Worm (Caenorhabditis elegans) whole organism, L1 larva: Measurements from ENCODE around the gene cdk-4.

Experiments
- C04F5.9 ChIP-seq: sonication (generic microtip); optimal IDR thresholded peaks from 2 replicates; lab custom pipeline; 2016; ENCODE audit warnings: missing genetic modification characterization, missing compliant biosample characterization
- C16A3.4 ChIP-seq: fragments of 150-350 bp; optimal IDR thresholded peaks from 2 replicates; lab custom pipeline; 2014; ENCODE audit warnings: missing biosample characterization, missing genetic modification characterization
- F16B12.6 ChIP-seq: fragments of 150-350 bp; optimal IDR thresholded peaks from 2 replicates; lab custom pipeline; 2014; ENCODE audit warnings: missing biosample characterization, missing genetic modification characterization
- alr-1 ChIP-seq: fragments of 200-800 bp; sonication (Bioruptor generic); optimal IDR thresholded peaks from 2 replicates; lab custom pipeline; 2018; ENCODE audit warnings: borderline replicate concordance, mild to moderate bottlenecking, missing genetic modification characterization, missing compliant biosample characterization
- aly-2 ChIP-seq: fragments of 150-350 bp; optimal IDR thresholded peaks from 2 replicates; lab custom pipeline; 2014; ENCODE audit warnings: missing biosample characterization, missing genetic modification characterization
- blmp-1 ChIP-seq: fragments of 150-350 bp; optimal IDR thresholded peaks from 2 replicates; lab custom pipeline; 2014; ENCODE audit warnings: missing biosample characterization, missing genetic modification characterization
- ceh-63 ChIP-seq: fragments of 200-800 bp; sonication (Bioruptor generic); optimal IDR thresholded peaks from 2 replicates; lab custom pipeline; 2018; ENCODE audit warnings: mild to moderate bottlenecking, missing genetic modification characterization, missing compliant biosample characterization
- ceh-8 ChIP-seq: fragments of 200-800 bp; sonication (Bioruptor generic); optimal IDR thresholded peaks from 2 replicates; lab custom pipeline; 2018; ENCODE audit warnings: mild to moderate bottlenecking, missing genetic modification characterization, moderate library complexity, missing compliant biosample characterization
- ceh-88 ChIP-seq: fragments of 200-800 bp; sonication (Bioruptor generic); IDR thresholded peaks from 2 replicates; pipeline ENCODE4 v1.3.6; 2022; ENCODE audit warnings: missing genetic modification characterization, missing compliant biosample characterization
- dpl-1 ChIP-seq, 3 experiments: fragments of 150-350 bp in 2 of 3; sonication (generic microtip) in 1 of 3; optimal IDR thresholded peaks; 2 replicates each; lab custom pipeline; 2014 to 2017; ENCODE audit warnings: missing biosample characterization in 3 of 3, missing genetic modification characterization in 3 of 3, missing genetic modification reagents in 3 of 3
- dsc-1 ChIP-seq: sonication (generic microtip); optimal IDR thresholded peaks from 2 replicates; lab custom pipeline; 2016; ENCODE audit warnings: mild to moderate bottlenecking, missing genetic modification characterization, missing compliant biosample characterization
- efl-3 ChIP-seq: fragments of 200-800 bp; sonication (Bioruptor generic); optimal IDR thresholded peaks from 2 replicates; lab custom pipeline; 2018; ENCODE audit warnings: mild to moderate bottlenecking, missing genetic modification characterization, missing compliant biosample characterization
- egl-13 ChIP-seq: sonication (generic microtip); optimal IDR thresholded peaks from 2 replicates; lab custom pipeline; 2016; ENCODE audit warnings: missing genotype, missing genetic modification reagents, missing genetic modification characterization, missing compliant biosample characterization
- fkh-4 ChIP-seq: sonication (generic microtip); optimal IDR thresholded peaks from 2 replicates; lab custom pipeline; 2016; ENCODE audit warnings: missing compliant biosample characterization, missing genetic modification characterization, borderline replicate concordance
- fos-1 ChIP-seq: fragments of 150-350 bp; optimal IDR thresholded peaks from 2 replicates; lab custom pipeline; 2014; ENCODE audit warnings: missing biosample characterization, missing genetic modification characterization
- grh-1 ChIP-seq: fragments of 200-800 bp; sonication (Bioruptor generic); IDR thresholded peaks from 2 replicates; pipeline ENCODE4 v1.3.6; 2022; ENCODE audit warnings: missing genetic modification reagents, missing genetic modification characterization, missing compliant biosample characterization
- hlh-4 ChIP-seq: sonication (generic microtip); optimal IDR thresholded peaks from 2 replicates; lab custom pipeline; 2016; ENCODE audit warnings: mild to moderate bottlenecking, missing genetic modification characterization, missing compliant biosample characterization
- jun-1 ChIP-seq: fragments of 150-350 bp; optimal IDR thresholded peaks from 2 replicates; lab custom pipeline; 2014; ENCODE audit warnings: missing biosample characterization, missing genetic modification reagents, missing genetic modification characterization
- lin-13 ChIP-seq: fragments of 150-350 bp; optimal IDR thresholded peaks from 2 replicates; lab custom pipeline; 2014; ENCODE audit warnings: missing biosample characterization, missing genetic modification reagents, missing genetic modification characterization
- lin-14 ChIP-seq: fragments of 200-800 bp; sonication (Bioruptor generic); optimal IDR thresholded peaks from 2 replicates; lab custom pipeline; 2018; ENCODE audit warnings: mild to moderate bottlenecking, missing genetic modification characterization, moderate library complexity, missing compliant biosample characterization
- lin-35 ChIP-seq, 2 experiments: fragments of 150-350 bp; optimal IDR thresholded peaks; 2 replicates each; lab custom pipeline; 2014; ENCODE audit warnings: missing biosample characterization in 2 of 2, missing genetic modification characterization in 2 of 2, missing genetic modification reagents in 2 of 2
- lin-39 ChIP-seq: fragments of 150-350 bp; optimal IDR thresholded peaks from 2 replicates; lab custom pipeline; 2014; ENCODE audit warnings: missing biosample characterization, missing genetic modification reagents, missing genetic modification characterization
- lir-3 ChIP-seq: sonication (generic microtip); optimal IDR thresholded peaks from 2 replicates; lab custom pipeline; 2016; ENCODE audit warnings: mild to moderate bottlenecking, missing genetic modification characterization, moderate library complexity, missing compliant biosample characterization; ENCODE audit not compliant: poor library complexity
- mab-9 ChIP-seq: fragments of 200-800 bp; sonication (Bioruptor generic); IDR thresholded peaks from 2 replicates; pipeline ENCODE4 v1.3.6; 2022; ENCODE audit warnings: missing genetic modification reagents, missing genetic modification characterization, missing compliant biosample characterization
- mdl-1 ChIP-seq, 2 experiments: fragments of 150-350 bp; optimal IDR thresholded peaks; 2 replicates each; lab custom pipeline; 2014 to 2017; ENCODE audit warnings: missing biosample characterization in 2 of 2, missing genetic modification characterization in 2 of 2, inconsistent platforms in 1 of 2
- mep-1 ChIP-seq: fragments of 150-350 bp; optimal IDR thresholded peaks from 2 replicates; lab custom pipeline; 2014; ENCODE audit warnings: missing biosample characterization, missing genetic modification characterization
- nhr-11 ChIP-seq: fragments of 150-350 bp; optimal IDR thresholded peaks from 2 replicates; lab custom pipeline; 2014; ENCODE audit warnings: missing biosample characterization, missing genetic modification characterization
- nhr-19 ChIP-seq: fragments of 200-800 bp; sonication (Bioruptor generic); conservative IDR thresholded peaks from 2 replicates; pipeline ENCODE4 v1.3.6; 2022; ENCODE audit warnings: missing genetic modification characterization, missing compliant biosample characterization
- nhr-20 ChIP-seq: sonication (generic microtip); optimal IDR thresholded peaks from 2 replicates; lab custom pipeline; 2016; ENCODE audit warnings: mild to moderate bottlenecking, missing genetic modification characterization, missing compliant biosample characterization
- nhr-71 ChIP-seq: sonication (generic microtip); optimal IDR thresholded peaks from 2 replicates; lab custom pipeline; 2016; ENCODE audit warnings: mild to moderate bottlenecking, missing genetic modification characterization, moderate library complexity, missing compliant biosample characterization
- nhr-76 ChIP-seq: sonication (generic microtip); optimal IDR thresholded peaks from 2 replicates; lab custom pipeline; 2017; ENCODE audit warnings: missing biosample characterization, missing genetic modification characterization
- nhr-84 ChIP-seq: sonication (generic microtip); optimal IDR thresholded peaks from 2 replicates; lab custom pipeline; 2017; ENCODE audit warnings: missing biosample characterization, missing genetic modification characterization
- nhr-85 ChIP-seq: sonication (generic microtip); peaks from one replicate; lab custom pipeline; 2016; ENCODE audit warnings: missing genetic modification characterization, inconsistent platforms, missing compliant biosample characterization
- pag-3 ChIP-seq: sonication (generic microtip); optimal IDR thresholded peaks from 2 replicates; lab custom pipeline; 2017; ENCODE audit warnings: missing genetic modification characterization, mild to moderate bottlenecking, missing compliant biosample characterization, antibody characterized with exemption, borderline replicate concordance; ENCODE audit not compliant: insufficient read depth
- pax-3 ChIP-seq: fragments of 200-800 bp; sonication (Bioruptor generic); optimal IDR thresholded peaks from 2 replicates; lab custom pipeline; 2018; ENCODE audit warnings: mild to moderate bottlenecking, missing genetic modification characterization, moderate library complexity, missing compliant biosample characterization
- pqm-1 ChIP-seq: sonication (generic microtip); optimal IDR thresholded peaks from 3 replicates; lab custom pipeline; 2017; ENCODE audit warnings: missing biosample characterization, missing genetic modification characterization
- rnt-1 ChIP-seq: sonication (generic microtip); optimal IDR thresholded peaks from 2 replicates; lab custom pipeline; 2016; ENCODE audit warnings: mild to moderate bottlenecking, missing genetic modification characterization, moderate library complexity, missing compliant biosample characterization
- snu-23 ChIP-seq: sonication (generic microtip); optimal IDR thresholded peaks from 2 replicates; lab custom pipeline; 2016; ENCODE audit warnings: missing genetic modification characterization, missing compliant biosample characterization
- sptf-1 ChIP-seq: fragments of 150-350 bp; optimal IDR thresholded peaks from 2 replicates; lab custom pipeline; 2014; ENCODE audit warnings: missing biosample characterization, missing genetic modification characterization
- sup-37 ChIP-seq: fragments of 200-800 bp; sonication (Bioruptor generic); optimal IDR thresholded peaks from 2 replicates; lab custom pipeline; 2018; ENCODE audit warnings: mild to moderate bottlenecking, missing genetic modification characterization, missing compliant biosample characterization
- swsn-7 ChIP-seq: sonication (generic microtip); optimal IDR thresholded peaks from 2 replicates; lab custom pipeline; 2016; ENCODE audit warnings: missing genetic modification characterization, missing compliant biosample characterization
- tbx-2 ChIP-seq: sonication (generic microtip); optimal IDR thresholded peaks from 2 replicates; lab custom pipeline; 2016; ENCODE audit warnings: missing genetic modification characterization, missing compliant biosample characterization
- tlp-1 ChIP-seq: fragments of 150-350 bp; optimal IDR thresholded peaks from 2 replicates; lab custom pipeline; 2014; ENCODE audit warnings: missing biosample characterization, missing genetic modification characterization
- unc-86 ChIP-seq: sonication (generic microtip); optimal IDR thresholded peaks from 2 replicates; lab custom pipeline; 2016; ENCODE audit warnings: missing genetic modification characterization, missing compliant biosample characterization
- vab-15 ChIP-seq: sonication (generic microtip); optimal IDR thresholded peaks from 2 replicates; lab custom pipeline; 2017; ENCODE audit warnings: missing genotype, mild to moderate bottlenecking, missing genetic modification characterization, missing compliant biosample characterization
- xbp-1 ChIP-seq: sonication (generic microtip); optimal IDR thresholded peaks from 2 replicates; lab custom pipeline; 2016; ENCODE audit warnings: missing genetic modification characterization, missing compliant biosample characterization
- zag-1 ChIP-seq: fragments of 150-350 bp; optimal IDR thresholded peaks from 2 replicates; lab custom pipeline; 2014; ENCODE audit warnings: missing biosample characterization, missing genetic modification characterization
- zip-4 ChIP-seq: fragments of 200-800 bp; sonication (Bioruptor generic); optimal IDR thresholded peaks from 2 replicates; lab custom pipeline; 2018; ENCODE audit warnings: mild to moderate bottlenecking, missing genetic modification characterization, moderate library complexity, missing compliant biosample characterization
- ztf-11 ChIP-seq, 2 experiments: sonication (generic microtip); optimal IDR thresholded peaks; 2 replicates each; lab custom pipeline; 2016 to 2017; ENCODE audit warnings: missing genetic modification characterization in 2 of 2, missing biosample characterization in 1 of 2, missing compliant biosample characterization in 1 of 2
- ztf-4 ChIP-seq: fragments of 150-350 bp; optimal IDR thresholded peaks from 2 replicates; lab custom pipeline; 2014; ENCODE audit warnings: missing biosample characterization, missing genetic modification characterization

The cdk-4 gene

ce11 chrX:13514384-13514783, 4.3 kb downstream of the cdk-4 start (continued):
- TF ChIP-seq mab-9 (GFP tag; lab: Robert Waterston, UW) (peak; percentile 83), blmp-1 (tag; lab: Kevin White, UChicago) (peak; percentile 27), hlh-4 (tag; lab: Kevin White, UChicago) (no peak), aly-2 (tag; lab: Kevin White, UChicago) (peak; percentile 88), nhr-76 (no peak), zip-4 (GFP tag; lab: Kevin White, UChicago) (peak; percentile 91), nhr-71 (tag; lab: Kevin White, UChicago) (peak; percentile 93), unc-86 (tag; lab: Kevin White, UChicago) (peak; percentile 75)

ce11 chrX:13511796-13512195, 6.9 kb downstream of the cdk-4 start:
- TF ChIP-seq C16A3.4 (tag; lab: Kevin White, UChicago) = peak; percentile 68
- peak; percentile 27 to 54 for TF ChIP-seq lin-35 (GFP tag; optimal IDR thresholded peaks at IDR 0.05; lab: Kevin White, UChicago)
- TF ChIP-seq mdl-1 (tag; optimal IDR thresholded peaks at IDR 0.05; lab: Kevin White, UChicago) = peak in 1 of 2 experiments; percentile 55
- TF ChIP-seq dsc-1 (tag; lab: Kevin White, UChicago) = peak; percentile 67
- no peak for TF ChIP-seq lin-13 (GFP tag; lab: Kevin White, UChicago)
- no peak for TF ChIP-seq hlh-4 (tag; lab: Kevin White, UChicago)
- TF ChIP-seq nhr-85 (tag; lab: Kevin White, UChicago) = peak; percentile 62
- TF ChIP-seq ceh-63 = no peak
- no peak for TF ChIP-seq nhr-76
- TF ChIP-seq pqm-1 (tag; lab: Kevin White, UChicago) = no peak
- no peak for TF ChIP-seq pag-3 (tag; lab: Kevin White, UChicago)
- TF ChIP-seq grh-1 (GFP tag; lab: Robert Waterston, UW) = no peak
- peak; percentile 61 for TF ChIP-seq nhr-20 (tag; lab: Kevin White, UChicago)
- no peak for TF ChIP-seq nhr-11 (tag; lab: Kevin White, UChicago)
- TF ChIP-seq fkh-4 (tag; lab: Kevin White, UChicago) = no peak
- TF ChIP-seq lir-3 (tag; lab: Kevin White, UChicago) = peak; percentile 47
- peak; percentile 59 for TF ChIP-seq nhr-19 (GFP tag; lab: Robert Waterston, UW)
- TF ChIP-seq zip-4 (GFP tag; lab: Kevin White, UChicago) = no peak
- TF ChIP-seq efl-3 (GFP tag; lab: Kevin White, UChicago) = no peak
- TF ChIP-seq xbp-1 (tag; lab: Kevin White, UChicago) = peak; percentile 18
- TF ChIP-seq tlp-1 (tag; lab: Kevin White, UChicago) = no peak
- peak; percentile 39 for TF ChIP-seq rnt-1 (tag; lab: Kevin White, UChicago)
- TF ChIP-seq dpl-1 (GFP tag; optimal IDR thresholded peaks at IDR 0.05; lab: Kevin White, UChicago) = peak in 1 of 3 experiments; percentile 19
- peak; percentile 46 for TF ChIP-seq swsn-7 (tag; lab: Kevin White, UChicago)
- TF ChIP-seq zag-1 (tag; lab: Kevin White, UChicago) = no peak
- TF ChIP-seq fos-1 = peak; percentile 56
- TF ChIP-seq snu-23 = peak; percentile 79
- peak; percentile 50 for TF ChIP-seq mep-1 (tag; lab: Kevin White, UChicago)
- TF ChIP-seq tbx-2 (tag; lab: Kevin White, UChicago) = peak; percentile 29
- TF ChIP-seq egl-13 = no peak
- TF ChIP-seq lin-39 (tag; lab: Kevin White, UChicago) = no peak
- TF ChIP-seq alr-1 (tag; lab: Kevin White, UChicago) = no peak
- TF ChIP-seq unc-86 (tag; lab: Kevin White, UChicago) = peak; percentile 34
- no peak for TF ChIP-seq C04F5.9
- TF ChIP-seq ceh-8 (GFP tag; lab: Kevin White, UChicago) = no peak
- TF ChIP-seq sptf-1 = no peak
- peak; percentile 16 for TF ChIP-seq blmp-1 (tag; lab: Kevin White, UChicago)
- no peak for TF ChIP-seq F16B12.6 (tag; lab: Kevin White, UChicago)
- no peak for TF ChIP-seq nhr-84 (tag; lab: Kevin White, UChicago)
- TF ChIP-seq lin-14 (GFP tag; lab: Kevin White, UChicago) = peak; percentile 59
- TF ChIP-seq ztf-4 = no peak
- TF ChIP-seq vab-15 = no peak
- TF ChIP-seq ceh-88 (GFP tag; lab: Robert Waterston, UW) = no peak
- peak in 1 of 2 experiments; percentile 32 for TF ChIP-seq ztf-11 (tag; optimal IDR thresholded peaks at IDR 0.05; lab: Kevin White, UChicago)
- peak; percentile 5 for TF ChIP-seq pax-3 (tag; lab: Kevin White, UChicago)
- peak; percentile 22 for TF ChIP-seq jun-1 (tag; lab: Kevin White, UChicago)
- no peak for TF ChIP-seq sup-37 (GFP tag; lab: Kevin White, UChicago)
- TF ChIP-seq nhr-71 (tag; lab: Kevin White, UChicago) = peak; percentile 64
